Fruit fly (Drosophila melanogaster): ENCODE data around the gene NKCC.

DNA sequence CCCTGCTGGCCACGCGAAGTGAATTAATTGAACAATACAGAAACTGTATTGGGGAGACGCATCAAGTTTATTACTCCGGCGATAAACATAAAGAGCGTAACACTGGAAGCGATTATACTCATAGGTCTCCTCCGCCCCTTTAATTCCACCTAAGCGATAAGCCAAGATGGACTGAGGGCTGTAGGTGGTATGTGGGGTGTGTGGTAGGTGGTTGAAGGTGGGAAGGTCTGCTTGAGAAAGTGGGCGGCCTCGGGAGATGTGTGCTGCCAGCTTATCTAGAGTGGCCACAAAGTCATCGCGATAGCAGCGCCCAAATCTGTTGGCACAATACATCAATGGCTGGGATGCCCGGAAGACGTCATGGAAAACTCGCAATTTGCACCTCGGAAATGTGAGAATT is 4.9 kb downstream of the NKCC start:
- TF ChIP-seq Myc (optimal IDR thresholded peaks at IDR 0.05) (no peak), psq (optimal IDR thresholded peaks at IDR 0.05) (no peak), ttk (optimal IDR thresholded peaks at IDR 0.05) (no peak), h (optimal IDR thresholded peaks at IDR 0.05) (no peak), insv (optimal IDR thresholded peaks at IDR 0.05) (no peak), Sin3A (optimal IDR thresholded peaks at IDR 0.05) (no peak)

Measured in Kc167 (cell line).